Worm (Caenorhabditis elegans) whole organism, mixed stage, embryonic: ENCODE measurements around the gene K01D12.15.

Experiments used
- M03D4.4 ChIP-seq: sonication (generic microtip); optimal IDR thresholded peaks from 2 replicates; lab custom pipeline; 2017; ENCODE audit warnings: mild to moderate bottlenecking, missing genetic modification characterization, missing compliant biosample characterization
- bed-3 ChIP-seq: fragments of 200-800 bp; sonication (Bioruptor generic); optimal IDR thresholded peaks from 3 replicates; lab custom pipeline; 2018; ENCODE audit warnings: mild to moderate bottlenecking, missing genetic modification characterization, moderate library complexity, missing compliant biosample characterization
- blmp-1 ChIP-seq: fragments of 150-350 bp; optimal IDR thresholded peaks from 2 replicates; lab custom pipeline; 2014; ENCODE audit warnings: missing biosample characterization, missing genetic modification characterization
- ceh-83 ChIP-seq: fragments of 200-800 bp; sonication (Bioruptor generic); optimal IDR thresholded peaks from 2 replicates; lab custom pipeline; 2018; ENCODE audit warnings: mild to moderate bottlenecking, missing genetic modification characterization, missing compliant biosample characterization
- ces-1 ChIP-seq: fragments of 150-350 bp; optimal IDR thresholded peaks from 2 replicates; lab custom pipeline; 2014; ENCODE audit warnings: missing biosample characterization, missing genetic modification reagents, missing genetic modification characterization
- cnd-1 ChIP-seq: fragments of 200-800 bp; sonication (Bioruptor generic); optimal IDR thresholded peaks from 2 replicates; lab custom pipeline; 2018; ENCODE audit warnings: mild to moderate bottlenecking, missing genetic modification characterization, missing compliant biosample characterization
- drap-1 ChIP-seq: fragments of 200-800 bp; sonication (Bioruptor generic); optimal IDR thresholded peaks from 3 replicates; lab custom pipeline; 2018; ENCODE audit warnings: mild to moderate bottlenecking, missing genetic modification characterization, missing compliant biosample characterization
- elt-3 ChIP-seq: fragments of 150-350 bp; optimal IDR thresholded peaks from 2 replicates; lab custom pipeline; 2014; ENCODE audit warnings: missing biosample characterization, missing genetic modification characterization
- flh-1 ChIP-seq: fragments of 200-800 bp; sonication (Bioruptor generic); optimal IDR thresholded peaks from 2 replicates; lab custom pipeline; 2018; ENCODE audit warnings: mild to moderate bottlenecking, missing genetic modification characterization, moderate library complexity, missing compliant biosample characterization
- ham-2 ChIP-seq: fragments of 200-800 bp; sonication (Bioruptor generic); optimal IDR thresholded peaks from 2 replicates; lab custom pipeline; 2018; ENCODE audit warnings: mild to moderate bottlenecking, missing genetic modification characterization, missing compliant biosample characterization
- lsy-2 ChIP-seq: fragments of 150-350 bp; optimal IDR thresholded peaks from 2 replicates; lab custom pipeline; 2014; ENCODE audit warnings: missing biosample characterization, missing genetic modification characterization
- mab-5 ChIP-seq: fragments of 150-350 bp; optimal IDR thresholded peaks from 2 replicates; lab custom pipeline; 2014; ENCODE audit warnings: missing biosample characterization, missing genetic modification characterization
- mls-2 ChIP-seq: sonication (generic microtip); optimal IDR thresholded peaks from 2 replicates; lab custom pipeline; 2016; ENCODE audit warnings: mild to moderate bottlenecking, missing genetic modification characterization, moderate library complexity, missing compliant biosample characterization
- nhr-12 ChIP-seq: fragments of 150-350 bp; optimal IDR thresholded peaks from 2 replicates; lab custom pipeline; 2014; ENCODE audit warnings: missing biosample characterization, missing genetic modification characterization
- nhr-76 ChIP-seq: sonication (generic microtip); optimal IDR thresholded peaks from 2 replicates; lab custom pipeline; 2017; ENCODE audit warnings: missing biosample characterization, missing genetic modification characterization
- snpc-4 ChIP-seq: fragments of 150-350 bp; optimal IDR thresholded peaks from 2 replicates; lab custom pipeline; 2014; ENCODE audit warnings: missing biosample characterization, missing genetic modification characterization
- tbx-8 ChIP-seq: fragments of 200-800 bp; sonication (Bioruptor generic); optimal IDR thresholded peaks from 2 replicates; lab custom pipeline; 2018; ENCODE audit warnings: mild to moderate bottlenecking, missing genetic modification characterization, moderate library complexity, missing compliant biosample characterization
- unc-62 ChIP-seq: fragments of 150-350 bp; optimal IDR thresholded peaks from 2 replicates; lab custom pipeline; 2014; ENCODE audit warnings: missing biosample characterization, missing genetic modification reagents, missing genetic modification characterization
- zip-8 ChIP-seq: fragments of 150-350 bp; optimal IDR thresholded peaks from 2 replicates; lab custom pipeline; 2014; ENCODE audit warnings: missing biosample characterization, missing genetic modification characterization
- ztf-11 ChIP-seq: fragments of 150-350 bp; optimal IDR thresholded peaks from 2 replicates; lab custom pipeline; 2014; ENCODE audit warnings: missing biosample characterization, missing genetic modification characterization

K01D12.15 gene

ce11 chrV:12429039-12429438 is 42.8 kb downstream of the K01D12.15 start, which contains the start of gene C54D10.5:
Gene C54D10.5, plus strand, starts transcription at chrV:12429339.
- TF ChIP-seq zip-8: no peak
- no peak for TF ChIP-seq ham-2
- TF ChIP-seq ceh-83: no peak
- TF ChIP-seq flh-1 (GFP tag; lab: Kevin White, UChicago): no peak
- TF ChIP-seq nhr-76 (tag; lab: Kevin White, UChicago): no peak

- TF ChIP-seq elt-3 (tag; lab: Kevin White, UChicago) (no peak), M03D4.4 (tag; lab: Kevin White, UChicago) (no peak), lsy-2 (tag; lab: Kevin White, UChicago) (no peak), flh-1 (GFP tag; lab: Kevin White, UChicago) (no peak), mab-5 (tag; lab: Kevin White, UChicago) (no peak)
Observed at ce11 chrV:12432111-12432510, 45.9 kb downstream of the K01D12.15 start, which contains the start of gene C54D10.13. Gene C54D10.13, minus strand, starts transcription at chrV:12432289.

DNA sequence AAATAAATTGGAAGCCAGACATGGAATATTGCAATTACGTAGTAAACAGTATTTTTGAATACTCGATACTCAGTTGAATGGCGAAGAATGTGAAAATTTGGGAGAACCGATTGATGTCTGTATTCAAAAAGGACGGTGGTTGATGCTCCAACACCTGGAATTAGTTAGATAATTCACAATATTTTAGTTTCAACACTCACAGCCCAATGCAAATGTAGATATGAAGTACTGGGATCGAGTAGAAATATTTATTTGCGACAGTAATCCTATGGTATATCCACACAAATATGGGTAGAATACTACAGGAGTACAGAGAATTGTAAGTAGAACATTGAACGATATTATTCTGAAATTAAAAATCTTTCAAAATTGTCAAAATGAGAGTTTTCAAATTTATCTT is 46.9 kb downstream of the K01D12.15 start:
- TF ChIP-seq ces-1 (no peak), ceh-83 (no peak), snpc-4 (tag; lab: Kevin White, UChicago) (no peak), cnd-1 (tag; lab: Kevin White, UChicago) (no peak), unc-62 (GFP tag; lab: Kevin White, UChicago) (no peak), tbx-8 (GFP tag; lab: Kevin White, UChicago) (no peak), bed-3 (no peak)

ce11 chrV:12433717-12434116 is 47.5 kb downstream of the K01D12.15 start, which contains the start of gene srh-25:
Gene srh-25, minus strand, starts transcription at chrV:12433817.
- TF ChIP-seq drap-1 (GFP tag; lab: Kevin White, UChicago) (no peak), blmp-1 (tag; lab: Kevin White, UChicago) (no peak), ztf-11 (tag; lab: Kevin White, UChicago) (no peak), mls-2 (tag; lab: Kevin White, UChicago) (no peak), flh-1 (GFP tag; lab: Kevin White, UChicago) (no peak), lsy-2 (tag; lab: Kevin White, UChicago) (no peak), nhr-12 (tag; lab: Kevin White, UChicago) (no peak)
